In genomic region chr3R:30344221-30344948, dm6 we compare ENCODE assay signal across 2 fruit fly cellular contexts.
A peak's percentile ranks its signal among the peaks of the same experiment; 100 is the strongest.
TF ChIP-seq lines count a peak whose summit lies in the region.

No protein-coding gene starts in this region.

TF ChIP-seq in whole organism, embryonic, 481 proteins besides CTCF, POLR2A, EP300 and RAD21 (continued from another document):
- TF ChIP-seq Drgx (GFP tag; IDR thresholded peaks at IDR 0.05; lab: Robert Waterston, UW) (peak; percentile 91), Sox102F (GFP tag; optimal IDR thresholded peaks at IDR 0.05; lab: Kevin White, UChicago) (no peak), zen (tag; optimal IDR thresholded peaks at IDR 0.05; lab: Kevin White, UChicago) (peak; percentile 5), esg (GFP tag; conservative IDR thresholded peaks at IDR 0.05; lab: Robert Waterston, UW) (no peak), MBD-R2 (GFP tag; IDR thresholded peaks at IDR 0.05; lab: Robert Waterston, UW) (0 out of 2 replicates have a peak, but pooled peaks have one; percentile 9)

TF ChIP-seq in whole organism, prepupa, 60 proteins besides CTCF, POLR2A, EP300 and RAD21 (continued from another document):
- TF ChIP-seq Eip93F (GFP tag; optimal IDR thresholded peaks at IDR 0.05; lab: Kevin White, UChicago), result no peak
- no peak for TF ChIP-seq CG6792 (GFP tag; optimal IDR thresholded peaks at IDR 0.05; lab: Kevin White, UChicago)
- peak; percentile 90 for TF ChIP-seq CG32006 (GFP tag; optimal IDR thresholded peaks at IDR 0.05; lab: Kevin White, UChicago)
- peak; percentile 55 for TF ChIP-seq net (GFP tag; optimal IDR thresholded peaks at IDR 0.05; lab: Kevin White, UChicago)
- peak; percentile 76 for TF ChIP-seq Eip78C (GFP tag; lab: Kevin White, UChicago)
- TF ChIP-seq CG6163 (GFP tag; IDR thresholded peaks at IDR 0.05; lab: Robert Waterston, UW), result peak; percentile 80
- TF ChIP-seq salr (GFP tag; optimal IDR thresholded peaks at IDR 0.05; lab: Kevin White, UChicago), result peak in 1 of 2 experiments; percentile 69
- no peak for TF ChIP-seq CG6854 (GFP tag; optimal IDR thresholded peaks at IDR 0.05; lab: Kevin White, UChicago)
- no peak for TF ChIP-seq CG34406 (GFP tag; optimal IDR thresholded peaks at IDR 0.05; lab: Kevin White, UChicago)
- TF ChIP-seq Sox102F (GFP tag; optimal IDR thresholded peaks at IDR 0.05; lab: Kevin White, UChicago), result no peak
- peak; percentile 82 for TF ChIP-seq CG4318 (GFP tag; optimal IDR thresholded peaks at IDR 0.05; lab: Kevin White, UChicago)
- TF ChIP-seq Gug (GFP tag; IDR thresholded peaks at IDR 0.05; lab: Robert Waterston, UW), result peak; percentile 80
- peak; percentile 82 for TF ChIP-seq CG11294 (GFP tag; IDR thresholded peaks at IDR 0.05; lab: Robert Waterston, UW)
- no peak for TF ChIP-seq CG9139 (GFP tag; optimal IDR thresholded peaks at IDR 0.05; lab: Kevin White, UChicago)
- no peak for TF ChIP-seq fkh (GFP tag; optimal IDR thresholded peaks at IDR 0.05; lab: Kevin White, UChicago)
- no peak for TF ChIP-seq fd59A (GFP tag; optimal IDR thresholded peaks at IDR 0.05; lab: Kevin White, UChicago)
- TF ChIP-seq CG8319 (GFP tag; optimal IDR thresholded peaks at IDR 0.05; lab: Kevin White, UChicago), result no peak
- TF ChIP-seq CG10631 (GFP tag; optimal IDR thresholded peaks at IDR 0.05; lab: Kevin White, UChicago), result peak; percentile 33
- no peak for TF ChIP-seq CG1621 (tag; optimal IDR thresholded peaks at IDR 0.05; lab: Kevin White, UChicago)
- TF ChIP-seq CG3919 (GFP tag; optimal IDR thresholded peaks at IDR 0.05; lab: Kevin White, UChicago), result peak; percentile 57
- TF ChIP-seq fd85E (GFP tag; optimal IDR thresholded peaks at IDR 0.05; lab: Kevin White, UChicago), result no peak
- peak; percentile 35 for TF ChIP-seq CG16779 (tag; optimal IDR thresholded peaks at IDR 0.05; lab: Kevin White, UChicago)
- peak; percentile 70 for TF ChIP-seq achi (GFP tag; optimal IDR thresholded peaks at IDR 0.05; lab: Kevin White, UChicago)
- TF ChIP-seq svp (GFP tag; lab: Kevin White, UChicago), result no peak
- TF ChIP-seq CG3032 (tag; optimal IDR thresholded peaks at IDR 0.05; lab: Kevin White, UChicago), result no peak
- no peak for TF ChIP-seq CG7368 (GFP tag; optimal IDR thresholded peaks at IDR 0.05; lab: Kevin White, UChicago)
- TF ChIP-seq Sox15 (GFP tag; optimal IDR thresholded peaks at IDR 0.05; lab: Kevin White, UChicago), result no peak
- TF ChIP-seq CG31627 (GFP tag; optimal IDR thresholded peaks at IDR 0.05; lab: Kevin White, UChicago), result no peak
- TF ChIP-seq Lpt (GFP tag; optimal IDR thresholded peaks at IDR 0.05; lab: Kevin White, UChicago), result peak; percentile 71
- TF ChIP-seq lz (GFP tag; optimal IDR thresholded peaks at IDR 0.05; lab: Kevin White, UChicago), result no peak
- no peak for TF ChIP-seq CG8632 (GFP tag; optimal IDR thresholded peaks at IDR 0.05; lab: Kevin White, UChicago)
